Fruit fly (Drosophila melanogaster) S2 (cell line): ENCODE measurements around the gene CecC.

Experiments used
- CG8478 ChIP-seq: fragments of >200 bp; optimal IDR thresholded peaks from 2 replicates; lab custom pipeline; 2018
- CTCF ChIP-seq, 2 experiments: fragments of >200 bp; optimal IDR thresholded peaks; 2 replicates each; lab custom pipeline; 2018

CecC gene

DNA sequence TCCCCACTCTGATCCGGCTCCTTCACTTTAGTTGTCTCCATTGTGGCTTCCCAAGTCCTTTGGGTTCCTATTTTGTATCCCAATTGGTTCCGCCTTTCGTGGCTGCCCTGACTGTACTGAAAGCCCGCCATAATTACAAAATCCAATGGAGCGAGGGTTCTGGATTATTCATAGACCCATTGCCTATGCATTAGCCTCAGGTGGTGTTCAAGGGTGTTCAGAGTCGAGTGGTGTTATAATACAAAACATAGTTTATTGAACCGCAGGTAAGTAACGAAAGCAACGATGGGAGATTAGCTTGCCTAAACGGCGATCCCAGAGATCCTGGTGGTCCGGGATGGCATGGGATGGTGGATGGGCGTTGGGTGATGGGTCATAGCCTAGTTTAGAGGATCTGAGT lies 20.2 kb upstream of the CecC start, which contains the start of gene CG15531:
Gene CG15531 (minus strand): TSS at position 101 of the 400 bp plus-strand sequence.
- TF ChIP-seq CG8478 (lab: Kevin White, UChicago), result no peak
- TF ChIP-seq CTCF (optimal IDR thresholded peaks at IDR 0.05; lab: Kevin White, UChicago), result no peak

- TF ChIP-seq CTCF (optimal IDR thresholded peaks at IDR 0.05; lab: Kevin White, UChicago), result no peak
- TF ChIP-seq CG8478 (lab: Kevin White, UChicago), result no peak
Measured at dm6 chr3R:30197796-30198195, 18.5 kb upstream of the CecC start.

DNA sequence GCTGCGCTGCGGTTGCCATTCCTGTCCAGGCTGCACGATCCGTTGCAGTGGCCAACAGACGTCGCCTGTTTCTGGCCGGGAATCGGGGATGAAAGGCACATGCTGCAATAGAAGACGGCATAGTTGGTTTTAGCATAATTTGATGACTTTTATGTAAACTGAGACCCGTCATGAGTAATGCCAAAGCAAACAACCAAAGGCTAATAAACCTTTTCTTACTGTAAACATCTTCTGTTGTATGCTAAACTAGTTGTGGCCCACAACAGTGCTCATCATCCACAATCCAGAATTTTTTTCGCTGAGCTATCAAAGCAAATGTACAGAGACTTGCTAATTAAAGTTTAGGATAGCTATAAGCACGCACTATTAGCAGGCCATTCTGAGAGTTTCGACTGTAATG lies 17.5 kb upstream of the CecC start:
- TF ChIP-seq CG8478 (lab: Kevin White, UChicago), result no peak

dm6 chr3R:30200091-30200698 lies 16.1 kb upstream of the CecC start:
- TF ChIP-seq CG8478 (lab: Kevin White, UChicago) (no peak), CTCF (optimal IDR thresholded peaks at IDR 0.05; lab: Kevin White, UChicago) (no peak)

DNA sequence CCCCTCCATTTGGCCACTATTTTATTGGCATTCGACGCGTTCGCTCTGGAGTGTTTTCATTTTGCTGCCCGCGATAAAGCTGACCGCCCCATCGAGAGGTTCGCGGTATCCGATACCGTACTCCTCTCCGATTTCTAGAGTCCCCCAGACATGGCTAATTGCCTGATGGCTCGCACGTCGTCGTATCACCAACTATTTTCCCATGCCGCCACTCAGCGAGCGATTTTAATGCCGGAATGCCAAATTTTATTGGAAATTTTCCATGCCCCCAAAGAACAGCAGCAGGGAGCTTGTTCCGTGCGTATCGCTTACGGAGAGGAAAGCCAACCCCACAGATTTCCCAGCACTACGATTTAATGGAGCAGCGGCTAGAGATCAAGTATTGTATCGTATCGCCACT lies 15.2 kb upstream of the CecC start:
- TF ChIP-seq CG8478 (lab: Kevin White, UChicago) (no peak), CTCF (optimal IDR thresholded peaks at IDR 0.05; lab: Kevin White, UChicago) (no peak)

DNA sequence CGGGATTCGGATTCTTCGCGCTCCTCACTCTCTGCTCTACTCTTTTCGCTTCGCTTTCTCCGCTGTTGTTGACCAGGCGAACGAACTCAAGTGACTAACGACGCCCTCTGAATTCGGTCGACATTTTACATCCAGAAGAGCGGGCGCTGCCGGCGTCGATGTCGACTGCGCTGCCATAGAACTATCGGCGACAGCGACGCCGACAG lies 13.5 kb upstream of the CecC start, which contains the start of gene CG9743:
Gene CG9743 (minus strand): TSS at position 101 of the 206 bp plus-strand sequence.
- no peak for TF ChIP-seq CTCF (optimal IDR thresholded peaks at IDR 0.05; lab: Kevin White, UChicago)
- TF ChIP-seq CG8478 (lab: Kevin White, UChicago), result no peak

DNA sequence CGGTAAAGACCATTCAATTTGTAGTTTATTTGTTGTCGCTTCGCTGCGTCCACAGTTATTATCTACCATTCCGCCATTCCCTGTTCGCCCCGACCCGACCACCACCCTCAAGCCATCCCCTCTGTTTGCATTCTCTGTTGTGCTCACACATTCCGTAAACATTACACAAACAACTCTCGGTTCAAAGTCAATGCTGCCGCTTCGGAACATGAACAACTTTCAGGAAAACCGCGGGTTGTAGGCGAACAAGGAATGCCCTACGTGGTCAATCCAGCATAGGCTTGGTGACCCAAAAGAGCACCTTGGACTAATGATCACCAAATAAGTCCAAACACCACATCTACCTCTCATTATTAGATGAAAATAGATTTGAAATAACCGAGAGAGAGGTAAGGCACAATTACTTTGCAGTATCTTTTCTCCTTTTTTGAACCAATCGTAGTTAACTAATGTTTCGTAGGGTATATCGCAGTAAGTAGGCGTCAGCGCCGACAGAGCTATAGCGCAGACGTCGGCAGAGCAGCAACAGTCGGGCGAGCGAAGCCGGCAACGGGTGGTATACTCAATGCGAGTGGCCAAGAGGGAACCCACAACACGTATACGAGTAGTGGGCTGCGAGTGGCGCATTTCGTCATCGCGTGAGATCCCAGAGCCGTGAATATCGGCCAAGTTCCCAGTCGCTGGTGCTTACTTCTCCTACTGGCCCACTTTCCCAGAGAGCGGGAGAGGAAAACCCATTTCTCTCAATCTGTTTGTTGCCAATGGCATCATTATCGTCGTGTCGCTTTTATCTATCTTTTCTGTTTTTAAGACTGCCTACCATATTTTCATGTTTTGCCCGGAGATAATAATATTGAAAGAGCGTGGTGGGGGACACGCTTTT lies 12.9 kb upstream of the CecC start:
- TF ChIP-seq CTCF (optimal IDR thresholded peaks at IDR 0.05; lab: Kevin White, UChicago) (no peak), CG8478 (lab: Kevin White, UChicago) (no peak)

DNA sequence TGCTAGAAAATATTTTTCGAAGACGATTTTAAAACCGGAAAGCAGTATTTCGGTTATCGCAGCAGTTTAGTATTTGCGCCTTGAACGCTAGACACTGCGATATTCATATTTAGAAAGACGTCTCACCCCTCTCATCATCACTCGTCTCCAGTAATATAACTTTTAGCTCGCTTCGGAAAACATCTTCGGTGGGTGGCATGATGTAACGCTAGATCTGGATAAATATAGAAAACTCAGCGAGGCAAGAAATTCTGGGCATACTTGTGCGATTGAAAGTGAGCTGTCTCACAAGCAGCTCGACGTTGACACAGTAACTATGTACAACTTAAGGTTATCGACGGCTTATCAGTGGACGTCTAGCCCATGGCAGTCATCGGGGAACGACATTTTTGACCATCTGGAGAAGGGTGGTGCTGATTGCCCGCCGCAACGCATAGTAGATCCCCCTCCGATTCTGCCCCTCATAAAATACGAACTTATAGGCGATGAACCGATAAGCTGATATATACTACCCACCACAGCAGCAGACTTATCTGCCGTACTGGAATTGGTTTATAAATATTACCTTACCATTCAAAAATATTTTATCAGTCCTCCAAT lies 12.2 kb upstream of the CecC start:
- TF ChIP-seq CG8478 (lab: Kevin White, UChicago) (no peak), CTCF (optimal IDR thresholded peaks at IDR 0.05; lab: Kevin White, UChicago) (no peak)

DNA sequence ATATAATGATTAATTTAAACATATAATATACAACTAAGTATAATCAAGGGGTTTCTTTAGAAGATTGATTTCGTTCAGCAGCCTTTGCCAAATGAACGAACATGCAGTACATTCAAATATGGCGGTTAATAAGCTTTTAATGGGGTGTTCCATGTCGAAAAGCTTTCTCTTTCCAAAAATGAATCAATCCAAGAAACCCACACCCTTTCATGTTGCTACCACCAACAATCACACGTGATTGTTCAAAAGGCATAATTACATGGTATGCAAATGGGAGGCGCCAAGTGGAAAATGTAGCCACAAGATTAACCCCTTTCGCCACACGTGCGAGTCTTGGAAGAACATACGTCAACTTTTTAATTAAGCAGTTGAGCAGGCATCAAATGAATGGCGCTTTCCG lies 10.3 kb upstream of the CecC start:
- TF ChIP-seq CTCF (optimal IDR thresholded peaks at IDR 0.05; lab: Kevin White, UChicago) (no peak), CG8478 (lab: Kevin White, UChicago) (no peak)

DNA sequence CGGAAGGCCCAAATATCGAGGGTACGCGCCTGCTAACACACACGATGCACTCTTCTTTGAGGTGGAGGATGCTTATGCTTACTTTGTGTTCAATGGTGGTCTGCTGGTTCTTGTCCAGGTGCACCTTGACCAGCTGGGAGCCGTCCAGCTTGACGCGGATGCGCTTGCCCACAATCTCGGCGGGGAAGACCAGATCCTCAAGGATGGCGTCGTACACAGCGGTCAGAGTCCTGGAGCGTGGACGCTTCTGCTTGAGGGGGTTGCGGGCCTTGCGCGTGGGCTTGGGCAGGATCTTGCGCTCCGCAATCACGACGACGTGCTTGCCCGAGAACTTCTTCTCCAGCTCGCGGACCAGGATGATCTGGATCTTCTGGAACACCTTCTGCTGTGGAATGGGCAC lies 8.3 kb upstream of the CecC start:
- no peak for TF ChIP-seq CG8478 (lab: Kevin White, UChicago)
- no peak for TF ChIP-seq CTCF (optimal IDR thresholded peaks at IDR 0.05; lab: Kevin White, UChicago)

DNA sequence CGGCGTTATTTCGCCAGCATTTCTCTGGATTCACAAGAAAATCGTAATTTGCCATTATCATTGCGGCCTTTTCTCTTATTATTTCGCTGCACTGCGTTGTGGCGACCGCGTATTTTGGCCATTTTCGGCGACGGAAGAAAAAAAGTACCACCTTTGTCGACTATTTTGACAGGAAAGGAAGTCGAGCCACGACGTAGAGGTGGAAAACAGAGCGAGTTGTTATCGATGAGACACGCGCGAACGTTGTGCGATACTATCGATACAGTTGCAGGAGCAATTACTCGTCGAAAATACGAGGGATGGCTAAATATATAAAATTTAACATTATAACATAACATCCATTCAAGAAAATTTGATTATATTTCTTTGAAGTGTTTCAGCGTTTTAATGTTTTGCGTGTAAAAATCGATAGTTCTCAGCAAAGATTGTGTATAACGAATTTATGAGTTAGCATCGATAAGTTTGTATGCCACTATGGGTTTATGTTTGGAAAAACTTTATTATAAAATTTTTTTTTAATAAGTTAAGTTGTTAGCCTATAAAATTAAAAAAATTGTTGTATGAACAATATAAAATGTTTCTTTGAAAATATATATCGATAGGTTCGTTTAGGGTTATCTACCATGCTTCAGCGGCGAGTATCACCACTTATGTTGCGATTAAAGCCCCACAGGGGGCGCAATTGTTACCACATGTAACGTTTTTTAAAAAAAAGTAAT lies 7.4 kb upstream of the CecC start, which contains the start of gene RpS7:
Gene RpS7 (minus strand): TSS at position 255 of the 719 bp plus-strand sequence.
- peak; percentile 43 to 88 for TF ChIP-seq CTCF (optimal IDR thresholded peaks at IDR 0.05; lab: Kevin White, UChicago)
- TF ChIP-seq CG8478 (lab: Kevin White, UChicago), result no peak

- no peak for TF ChIP-seq CG8478 (lab: Kevin White, UChicago)
- TF ChIP-seq CTCF (optimal IDR thresholded peaks at IDR 0.05; lab: Kevin White, UChicago), result no peak
Measured at dm6 chr3R:30209648-30210047, 6.6 kb upstream of the CecC start, which contains the start of gene Anp. Gene Anp (plus strand): TSS chr3R:30209948.

DNA sequence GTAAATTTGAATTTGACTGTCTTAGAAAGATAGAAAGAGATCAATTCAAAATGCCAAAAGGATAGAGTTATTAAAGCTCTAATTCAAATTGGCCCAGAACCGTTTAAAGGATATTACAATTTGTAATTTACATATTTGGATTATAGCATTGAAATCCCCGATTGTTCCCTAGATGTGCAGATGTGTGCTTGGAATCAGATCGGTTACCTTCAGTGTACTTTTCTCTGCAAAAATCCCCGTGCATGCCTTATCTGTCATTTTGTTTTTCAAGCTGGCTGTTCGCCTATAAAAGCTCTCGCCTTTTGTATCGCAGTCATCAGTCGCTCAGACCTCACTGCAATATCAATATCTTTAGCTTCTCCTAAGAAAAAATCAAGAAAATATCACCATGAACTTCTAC lies 5.7 kb upstream of the CecC start, which contains the start of gene CecA1:
Gene CecA1 (plus strand): TSS at position 315 of the 400 bp plus-strand sequence.
- TF ChIP-seq CTCF (optimal IDR thresholded peaks at IDR 0.05; lab: Kevin White, UChicago) (no peak), CG8478 (lab: Kevin White, UChicago) (no peak)

DNA sequence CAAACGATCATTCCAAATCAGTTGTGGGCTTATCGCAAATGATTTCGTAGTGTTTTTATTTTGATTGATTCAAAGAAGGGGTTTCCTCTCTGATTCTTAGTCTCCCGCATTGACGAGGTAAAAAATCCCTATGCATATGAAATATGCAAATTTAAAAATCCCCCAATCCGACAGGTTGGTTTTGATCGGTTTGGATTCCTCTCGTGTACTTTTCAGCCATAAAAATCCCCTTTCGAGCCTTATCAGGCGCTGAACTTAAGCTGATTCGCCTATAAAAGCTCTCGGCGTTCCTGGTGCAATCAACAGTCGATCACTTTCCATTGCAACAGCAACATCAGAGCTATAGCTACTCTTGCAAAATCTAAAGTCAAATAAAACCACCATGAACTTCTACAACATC lies 4.4 kb upstream of the CecC start, which contains the start of gene CecA2:
Gene CecA2 (plus strand): TSS at position 301 of the 400 bp plus-strand sequence.
- TF ChIP-seq CG8478 (lab: Kevin White, UChicago) (no peak), CTCF (optimal IDR thresholded peaks at IDR 0.05; lab: Kevin White, UChicago) (no peak)
